Fruit fly (Drosophila melanogaster) whole organism, embryonic: ENCODE data around the gene CG4041.

ENCODE experiments used
- Awh ChIP-seq: fragments of 200-800 bp; sonication (Bioruptor generic); IDR thresholded peaks from 2 replicates; pipeline ENCODE4, ENCODE4 v1.3.6; 2022; ENCODE audit warnings: missing biosample characterization, missing genetic modification characterization
- BEAF-32 ChIP-seq: fragments of 200-800 bp; sonication (Bioruptor generic); optimal IDR thresholded peaks from 3 replicates; lab custom pipeline; 2017; ENCODE audit warnings: missing biosample characterization, missing genetic modification characterization, mild to moderate bottlenecking, moderate library complexity, missing genetic modification reagents
- Bgb ChIP-seq: fragments of 200-800 bp; sonication (Bioruptor generic); IDR thresholded peaks from 2 replicates; pipeline ENCODE4 v1.3.6; 2022; ENCODE audit warnings: missing biosample characterization, missing genetic modification characterization; ENCODE audit not compliant: partially characterized antibody
- BtbVII ChIP-seq: fragments of 200-800 bp; sonication (Bioruptor generic); optimal IDR thresholded peaks from 3 replicates; lab custom pipeline; 2017; ENCODE audit warnings: missing biosample characterization, mild to moderate bottlenecking, missing genetic modification characterization
- CG11504 ChIP-seq: fragments of 200-800 bp; sonication (Bioruptor generic); optimal IDR thresholded peaks from 3 replicates; lab custom pipeline; 2019; ENCODE audit warnings: missing biosample characterization, mild to moderate bottlenecking, missing genetic modification characterization, moderate library complexity
- CG12769 ChIP-seq: fragments of 200-800 bp; sonication (Bioruptor generic); optimal IDR thresholded peaks from 2 replicates; lab custom pipeline; 2019; ENCODE audit warnings: missing biosample characterization, mild to moderate bottlenecking, missing genetic modification characterization, moderate library complexity
- CG13287 ChIP-seq: fragments of 200-800 bp; sonication (Bioruptor generic); IDR thresholded peaks from 2 replicates; pipeline ENCODE4 v1.3.6; 2022; ENCODE audit warnings: missing biosample characterization, missing genetic modification characterization; ENCODE audit not compliant: partially characterized antibody
- CG15011 ChIP-seq: fragments of 200-800 bp; sonication (Bioruptor generic); optimal IDR thresholded peaks from 3 replicates; lab custom pipeline; 2018; ENCODE audit warnings: missing biosample characterization, mild to moderate bottlenecking, missing genetic modification characterization
- CG15514 ChIP-seq: fragments of 200-800 bp; sonication (Bioruptor generic); optimal IDR thresholded peaks from 3 replicates; lab custom pipeline; 2017; ENCODE audit warnings: missing biosample characterization, missing genetic modification characterization, mild to moderate bottlenecking, moderate library complexity, missing genetic modification reagents
- CG16813 ChIP-seq: fragments of 200-800 bp; sonication (Bioruptor generic); IDR thresholded peaks from 3 replicates; pipeline ENCODE4 v1.3.6; 2022; ENCODE audit warnings: missing biosample characterization, missing genetic modification characterization; ENCODE audit not compliant: partially characterized antibody
- CG17802 ChIP-seq: fragments of 200-800 bp; sonication (Bioruptor generic); optimal IDR thresholded peaks from 2 replicates; lab custom pipeline; 2018; ENCODE audit warnings: missing biosample characterization, mild to moderate bottlenecking, missing genetic modification characterization, moderate library complexity
- CG2116 ChIP-seq: fragments of 200-800 bp; sonication (Bioruptor generic); optimal IDR thresholded peaks from 3 replicates; lab custom pipeline; 2018; ENCODE audit warnings: missing biosample characterization, mild to moderate bottlenecking, missing genetic modification characterization
- CG34224 ChIP-seq: fragments of 200-800 bp; sonication (Bioruptor generic); IDR thresholded peaks from 3 replicates; pipeline ENCODE4 v1.3.6; 2022; ENCODE audit warnings: missing biosample characterization, missing genetic modification characterization; ENCODE audit not compliant: partially characterized antibody
- CG4617 ChIP-seq: fragments of 200-800 bp; sonication (Bioruptor generic); optimal IDR thresholded peaks from 3 replicates; lab custom pipeline; 2016; ENCODE audit warnings: missing biosample characterization, missing genetic modification characterization, borderline replicate concordance
- CG6272 ChIP-seq: fragments of 200-800 bp; sonication (Bioruptor generic); IDR thresholded peaks from 2 replicates; pipeline ENCODE4 v1.3.6; 2022; ENCODE audit warnings: missing biosample characterization, missing genetic modification characterization
- CG6689 ChIP-seq: fragments of 200-800 bp; sonication (Bioruptor generic); IDR thresholded peaks from 2 replicates; pipeline ENCODE4 v1.3.6; 2022; ENCODE audit warnings: missing biosample characterization, missing genetic modification characterization
- CG6791 ChIP-seq: fragments of 200-800 bp; sonication (Bioruptor generic); IDR thresholded peaks from 3 replicates; pipeline ENCODE4 v1.3.6; 2022; ENCODE audit warnings: missing biosample characterization, missing genetic modification characterization; ENCODE audit not compliant: partially characterized antibody
- CG7963 ChIP-seq: fragments of 200-800 bp; sonication (Bioruptor generic); IDR thresholded peaks from 3 replicates; pipeline ENCODE4 v1.3.6; 2022; ENCODE audit warnings: missing biosample characterization, missing genetic modification characterization; ENCODE audit not compliant: partially characterized antibody
- CG7987 ChIP-seq: fragments of 200-800 bp; sonication (Bioruptor generic); optimal IDR thresholded peaks from 2 replicates; lab custom pipeline; 2018; ENCODE audit warnings: missing biosample characterization, mild to moderate bottlenecking, missing genetic modification characterization, moderate library complexity
- CG8388 ChIP-seq: fragments of 200-800 bp; sonication (Bioruptor generic); optimal IDR thresholded peaks from 2 replicates; lab custom pipeline; 2019; ENCODE audit warnings: missing biosample characterization, mild to moderate bottlenecking, missing genetic modification characterization, moderate library complexity
- Deaf1 ChIP-seq: fragments of 200-800 bp; optimal IDR thresholded peaks from 3 replicates; lab custom pipeline; 2019; ENCODE audit warnings: missing biosample characterization, mild to moderate bottlenecking, missing genetic modification characterization, moderate library complexity
- Dll ChIP-seq: fragments of 200-800 bp; sonication (Bioruptor generic); IDR thresholded peaks from 4 replicates; pipeline ENCODE4 v1.3.6; 2022; ENCODE audit warnings: missing biosample characterization, missing genetic modification characterization; ENCODE audit not compliant: partially characterized antibody
- Fer2 ChIP-seq: fragments of 200-800 bp; sonication (Bioruptor generic); optimal IDR thresholded peaks from 2 replicates; lab custom pipeline; 2018; ENCODE audit warnings: missing biosample characterization, mild to moderate bottlenecking, missing genetic modification characterization, moderate library complexity
- Hsf ChIP-seq: fragments of 200-800 bp; sonication (Bioruptor generic); optimal IDR thresholded peaks from 3 replicates; lab custom pipeline; 2016; ENCODE audit warnings: missing biosample characterization, missing genetic modification characterization
- Nf-YC ChIP-seq: fragments of 200-800 bp; optimal IDR thresholded peaks from 3 replicates; lab custom pipeline; 2019; ENCODE audit warnings: missing biosample characterization, mild to moderate bottlenecking, missing genetic modification characterization, moderate library complexity
- Rfx ChIP-seq: fragments of 200-800 bp; sonication (Bioruptor generic); IDR thresholded peaks from 2 replicates; pipeline ENCODE4 v1.3.6; 2022; ENCODE audit warnings: missing biosample characterization, missing genetic modification characterization
- abd-A ChIP-seq: fragments of 200-800 bp; sonication (Bioruptor generic); optimal IDR thresholded peaks from 3 replicates; lab custom pipeline; 2019; ENCODE audit warnings: missing biosample characterization, mild to moderate bottlenecking, missing genetic modification characterization, moderate library complexity
- amos ChIP-seq: fragments of 200-800 bp; sonication (Bioruptor generic); IDR thresholded peaks from 2 replicates; pipeline ENCODE4 v1.3.6; 2022; ENCODE audit warnings: missing biosample characterization, missing genetic modification characterization; ENCODE audit not compliant: partially characterized antibody
- cg ChIP-seq: fragments of 200-800 bp; sonication (Bioruptor generic); optimal IDR thresholded peaks from 3 replicates; lab custom pipeline; 2019; ENCODE audit warnings: missing biosample characterization, mild to moderate bottlenecking, missing genetic modification characterization, moderate library complexity
- chinmo ChIP-seq: fragments of 200-800 bp; sonication (Bioruptor generic); IDR thresholded peaks from 4 replicates; pipeline ENCODE4 v1.3.6; 2022; ENCODE audit warnings: missing biosample characterization, missing genetic modification characterization; ENCODE audit not compliant: partially characterized antibody
- emc ChIP-seq: fragments of 200-800 bp; sonication (Bioruptor generic); optimal IDR thresholded peaks from 2 replicates; lab custom pipeline; 2016; ENCODE audit warnings: missing biosample characterization, missing genetic modification characterization
- en ChIP-seq: fragments of 200-800 bp; sonication (Bioruptor generic); optimal IDR thresholded peaks from 2 replicates; lab custom pipeline; 2016; ENCODE audit warnings: missing biosample characterization, missing genetic modification characterization
- fd102C ChIP-seq: fragments of 200-800 bp; sonication (Bioruptor generic); optimal IDR thresholded peaks from 2 replicates; lab custom pipeline; 2018; ENCODE audit warnings: missing biosample characterization, mild to moderate bottlenecking, missing genetic modification characterization, moderate library complexity
- fru ChIP-seq: fragments of >200 bp; optimal IDR thresholded peaks from 2 replicates; lab custom pipeline; 2017
- gro ChIP-seq: fragments of 200-800 bp; sonication (Bioruptor generic); optimal IDR thresholded peaks from 2 replicates; lab custom pipeline; 2016; ENCODE audit warnings: missing biosample characterization, missing genetic modification characterization
- hbn ChIP-seq: fragments of 200-800 bp; sonication (Bioruptor generic); IDR thresholded peaks from 2 replicates; pipeline ENCODE4 v1.3.6; 2022; ENCODE audit warnings: missing biosample characterization, missing genetic modification characterization; ENCODE audit not compliant: partially characterized antibody
- nom ChIP-seq: fragments of 200-800 bp; sonication (Bioruptor generic); optimal IDR thresholded peaks from 2 replicates; lab custom pipeline; 2017; ENCODE audit warnings: missing biosample characterization, missing genetic modification characterization, mild to moderate bottlenecking, moderate library complexity, missing genetic modification reagents
- peb ChIP-seq: fragments of 200-800 bp; sonication (Bioruptor generic); IDR thresholded peaks from 2 replicates; pipeline ENCODE4 v1.3.6; 2022; ENCODE audit warnings: missing biosample characterization, missing genetic modification characterization
- pros ChIP-seq: fragments of 200-800 bp; sonication (Bioruptor generic); optimal IDR thresholded peaks from 3 replicates; lab custom pipeline; 2019; ENCODE audit warnings: missing biosample characterization, mild to moderate bottlenecking, missing genetic modification characterization, moderate library complexity
- repo ChIP-seq: fragments of 200-800 bp; sonication (Bioruptor generic); optimal IDR thresholded peaks from 2 replicates; lab custom pipeline; 2016; ENCODE audit warnings: missing biosample characterization, missing genetic modification characterization
- sc ChIP-seq, 3 experiments: fragments of >200 bp in 2 of 3; fragments of 200-800 bp in 1 of 3; sonication (Bioruptor generic) in 1 of 3; optimal IDR thresholded peaks; 2 replicates in 2 of 3; 3 replicates in 1 of 3; lab custom pipeline; 2017; ENCODE audit warnings: mild to moderate bottlenecking in 1 of 3, missing biosample characterization in 1 of 3, missing genetic modification characterization in 1 of 3, missing genetic modification reagents in 1 of 3
- sd ChIP-seq: fragments of 200-800 bp; sonication (Bioruptor generic); optimal IDR thresholded peaks from 3 replicates; lab custom pipeline; 2018; ENCODE audit warnings: missing biosample characterization, mild to moderate bottlenecking, missing genetic modification characterization, moderate library complexity
- seq ChIP-seq: fragments of 200-800 bp; sonication (Bioruptor generic); IDR thresholded peaks from 2 replicates; pipeline ENCODE4 v1.3.6; 2022; ENCODE audit warnings: missing biosample characterization, missing genetic modification characterization
- stc ChIP-seq: fragments of 200-800 bp; sonication (Bioruptor generic); IDR thresholded peaks from 2 replicates; pipeline ENCODE4 v1.3.6; 2022; ENCODE audit warnings: missing biosample characterization, missing genetic modification characterization
- unc-4 ChIP-seq: fragments of 200-800 bp; sonication (Bioruptor generic); IDR thresholded peaks from 2 replicates; pipeline ENCODE4 v1.3.6; 2022; ENCODE audit warnings: missing biosample characterization, missing genetic modification characterization; ENCODE audit not compliant: partially characterized antibody
- unpg ChIP-seq: fragments of 200-800 bp; sonication (Bioruptor generic); optimal IDR thresholded peaks from 3 replicates; lab custom pipeline; 2018; ENCODE audit warnings: missing biosample characterization, mild to moderate bottlenecking, missing genetic modification characterization, moderate library complexity
- vnd ChIP-seq: fragments of 200-800 bp; sonication (Bioruptor generic); IDR thresholded peaks from 3 replicates; pipeline ENCODE4 v1.3.6; 2022; ENCODE audit warnings: missing biosample characterization, missing genetic modification characterization; ENCODE audit not compliant: partially characterized antibody
- wor ChIP-seq: fragments of 200-800 bp; sonication (Bioruptor generic); IDR thresholded peaks from 2 replicates; pipeline ENCODE4 v1.3.6; 2022; ENCODE audit warnings: missing biosample characterization, missing genetic modification characterization

The CG4041 gene

dm6 chrX:4908926-4909432 lies 9.3 kb downstream of the CG4041 start, which contains the start of gene CG32772 (continued):
- no peak for TF ChIP-seq peb (GFP tag; lab: Robert Waterston, UW)
- TF ChIP-seq seq (GFP tag; lab: Robert Waterston, UW), result no peak
- TF ChIP-seq CG16813 (GFP tag; lab: Robert Waterston, UW), result peak; percentile 79
- peak; percentile 89 for TF ChIP-seq Bgb
- TF ChIP-seq CG7987 (GFP tag; lab: Kevin White, UChicago), result no peak
- TF ChIP-seq Fer2 (tag; lab: Kevin White, UChicago), result no peak
- TF ChIP-seq nom, result peak; percentile 100
- peak; percentile 81 for TF ChIP-seq CG34224
- peak; percentile 81 for TF ChIP-seq amos (GFP tag; lab: Robert Waterston, UW)
- TF ChIP-seq Dll (GFP tag; lab: Robert Waterston, UW), result peak; percentile 74
- TF ChIP-seq CG6791, result peak; percentile 89
- TF ChIP-seq CG4617 (GFP tag; lab: Kevin White, UChicago), result peak; percentile 43
- TF ChIP-seq fd102C (GFP tag; lab: Kevin White, UChicago), result no peak
- TF ChIP-seq CG13287, result peak; percentile 86
- TF ChIP-seq Rfx (GFP tag; lab: Robert Waterston, UW), result 0 out of 2 replicates have a peak, but pooled peaks have one; percentile 11
- peak; percentile 32 for TF ChIP-seq sd (tag; lab: Kevin White, UChicago)
- no peak for TF ChIP-seq Hsf (GFP tag; lab: Kevin White, UChicago)
- TF ChIP-seq wor (GFP tag; lab: Robert Waterston, UW), result no peak
- peak; percentile 63 for TF ChIP-seq CG2116 (GFP tag; lab: Kevin White, UChicago)
- no peak for TF ChIP-seq CG15011 (GFP tag; lab: Kevin White, UChicago)
- TF ChIP-seq BEAF-32 (GFP tag; lab: Kevin White, UChicago), result peak; percentile 73
- no peak for TF ChIP-seq CG12769
- no peak for TF ChIP-seq Awh (GFP tag; lab: Robert Waterston, UW)
- TF ChIP-seq fru (lab: Kevin White, UChicago), result no peak
- TF ChIP-seq CG8388, result no peak
- TF ChIP-seq sc (optimal IDR thresholded peaks at IDR 0.05; lab: Kevin White, UChicago), result no peak
- TF ChIP-seq sc (GFP tag; optimal IDR thresholded peaks at IDR 0.05; lab: Kevin White, UChicago), result no peak
- peak; percentile 1 for TF ChIP-seq gro
- TF ChIP-seq cg (GFP tag; lab: Kevin White, UChicago), result peak; percentile 93
- TF ChIP-seq BtbVII (GFP tag; lab: Kevin White, UChicago), result no peak
- no peak for TF ChIP-seq pros
- TF ChIP-seq abd-A (tag; lab: Kevin White, UChicago), result peak; percentile 10
- no peak for TF ChIP-seq repo
- peak; percentile 72 for TF ChIP-seq vnd (GFP tag; lab: Robert Waterston, UW)
- peak; percentile 33 for TF ChIP-seq Nf-YC
- no peak for TF ChIP-seq en (GFP tag; lab: Kevin White, UChicago)
- TF ChIP-seq unc-4 (GFP tag; lab: Robert Waterston, UW), result peak; percentile 74
- peak; percentile 32; the same call in 1 of the 2 replicates for TF ChIP-seq hbn (GFP tag; lab: Robert Waterston, UW)
- TF ChIP-seq CG17802 (tag; lab: Kevin White, UChicago), result no peak
- peak; percentile 80 for TF ChIP-seq CG7963
- no peak for TF ChIP-seq unpg (GFP tag; lab: Kevin White, UChicago)
- TF ChIP-seq CG6272, result no peak
- peak; percentile 97 for TF ChIP-seq chinmo (GFP tag; lab: Robert Waterston, UW)
- TF ChIP-seq CG11504 (tag; lab: Kevin White, UChicago), result peak; percentile 2
- TF ChIP-seq emc (GFP tag; lab: Kevin White, UChicago), result no peak
- peak; percentile 47 for TF ChIP-seq CG15514 (GFP tag; lab: Kevin White, UChicago)
- no peak for TF ChIP-seq CG6689
- peak; percentile 92 for TF ChIP-seq Deaf1 (tag; lab: Kevin White, UChicago)
- no peak for TF ChIP-seq stc
